Fruit fly (Drosophila melanogaster): ENCODE results near the gene GATAe.

GATAe gene

DNA sequence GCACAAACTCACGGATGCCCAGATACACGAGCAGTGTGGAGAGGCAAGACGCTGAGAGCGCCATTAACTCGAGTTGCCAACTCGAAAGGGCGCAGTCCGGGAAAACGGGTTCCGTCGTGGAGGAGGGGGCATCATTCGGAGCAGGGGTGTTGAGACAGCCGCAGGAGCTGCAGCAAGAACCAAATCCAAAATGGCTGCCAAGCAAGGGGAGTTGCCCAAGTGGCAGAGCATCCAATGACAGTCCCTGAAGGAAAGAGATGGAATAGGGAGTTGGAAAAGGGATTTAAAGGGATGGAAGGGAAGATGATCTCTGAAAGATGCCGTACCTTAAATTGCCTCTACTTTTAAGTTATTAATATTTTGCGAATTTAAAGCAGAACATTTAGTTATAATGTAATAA is 29.1 kb downstream of the GATAe start (continued):
- peak; percentile 95 for TF ChIP-seq Nf-YC (tag; optimal IDR thresholded peaks at IDR 0.05)
- TF ChIP-seq CG4424 (GFP tag; optimal IDR thresholded peaks at IDR 0.05), result no peak
- no peak for TF ChIP-seq chn (GFP tag; optimal IDR thresholded peaks at IDR 0.05)
- TF ChIP-seq CG10959 (GFP tag; IDR thresholded peaks at IDR 0.05), result no peak
- peak; percentile 97 for TF ChIP-seq Nf-YB (GFP tag; optimal IDR thresholded peaks at IDR 0.05)
- TF ChIP-seq Chrac-16 (GFP tag; optimal IDR thresholded peaks at IDR 0.05), result no peak
- no peak for TF ChIP-seq CG2889 (GFP tag; IDR thresholded peaks at IDR 0.05)
- TF ChIP-seq dm (GFP tag; optimal IDR thresholded peaks at IDR 0.05), result no peak
- no peak for TF ChIP-seq fru (optimal IDR thresholded peaks at IDR 0.05)
- no peak for TF ChIP-seq Ravus (GFP tag; IDR thresholded peaks at IDR 0.05)
- TF ChIP-seq shn (GFP tag; optimal IDR thresholded peaks at IDR 0.05), result no peak
- no peak for TF ChIP-seq CG6272 (GFP tag; IDR thresholded peaks at IDR 0.05)
- TF ChIP-seq Eip74EF (GFP tag; optimal IDR thresholded peaks at IDR 0.05), result no peak
- no peak for TF ChIP-seq abd-A (tag; optimal IDR thresholded peaks at IDR 0.05)
- TF ChIP-seq onecut (GFP tag; IDR thresholded peaks at IDR 0.05), result no peak
- TF ChIP-seq CG13624 (GFP tag; optimal IDR thresholded peaks at IDR 0.05), result no peak
- no peak for TF ChIP-seq wdn (GFP tag; IDR thresholded peaks at IDR 0.05)
- no peak for TF ChIP-seq Dfd (GFP tag; optimal IDR thresholded peaks at IDR 0.05)
- TF ChIP-seq gce (GFP tag; IDR thresholded peaks at IDR 0.05), result no peak
- TF ChIP-seq CG4707 (GFP tag; optimal IDR thresholded peaks at IDR 0.05), result no peak
- no peak for TF ChIP-seq Hr39 (optimal IDR thresholded peaks at IDR 0.05)
- TF ChIP-seq ems (GFP tag; optimal IDR thresholded peaks at IDR 0.05), result no peak
- no peak for TF ChIP-seq CG18764 (GFP tag; optimal IDR thresholded peaks at IDR 0.05)
- TF ChIP-seq CG14965 (GFP tag; optimal IDR thresholded peaks at IDR 0.05; ENCODE audit: borderline replicate concordance), result no peak
- no peak for TF ChIP-seq ssp (GFP tag; IDR thresholded peaks at IDR 0.05)
- no peak for TF ChIP-seq ken (GFP tag; IDR thresholded peaks at IDR 0.05)
- TF ChIP-seq CG12391 (tag; optimal IDR thresholded peaks at IDR 0.05), result no peak
- TF ChIP-seq CG31224 (GFP tag; IDR thresholded peaks at IDR 0.05), result no peak
- TF ChIP-seq ftz-f1 (GFP tag; optimal IDR thresholded peaks at IDR 0.05), result no peak
- TF ChIP-seq H2.0 (GFP tag; IDR thresholded peaks at IDR 0.05), result no peak
- TF ChIP-seq al (GFP tag; IDR thresholded peaks at IDR 0.05), result no peak
- TF ChIP-seq CG7786 (GFP tag; optimal IDR thresholded peaks at IDR 0.05), result no peak
- TF ChIP-seq tap (tag; optimal IDR thresholded peaks at IDR 0.05), result no peak
- no peak for TF ChIP-seq disco-r (GFP tag; optimal IDR thresholded peaks at IDR 0.05)
- TF ChIP-seq cas (GFP tag; IDR thresholded peaks at IDR 0.05), result no peak
- no peak for TF ChIP-seq Hsf (GFP tag; optimal IDR thresholded peaks at IDR 0.05)
- 0 out of 2 replicates have a peak, but pooled peaks have one; percentile 50 for TF ChIP-seq CG16779 (GFP tag; IDR thresholded peaks at IDR 0.05)
- no peak for TF ChIP-seq CG3726 (GFP tag; IDR thresholded peaks at IDR 0.05)
- TF ChIP-seq da (GFP tag; optimal IDR thresholded peaks at IDR 0.05), result no peak
- 0 out of 3 replicates have a peak, but pooled peaks have one; percentile 9 for TF ChIP-seq CG11456 (GFP tag; IDR thresholded peaks at IDR 0.05)
- TF ChIP-seq CG14860 (GFP tag; IDR thresholded peaks at IDR 0.05; ENCODE audit: partially characterized antibody), result no peak
- TF ChIP-seq fd102C (GFP tag; optimal IDR thresholded peaks at IDR 0.05), result no peak
- TF ChIP-seq H15 (GFP tag; IDR thresholded peaks at IDR 0.05), result no peak
- 0 out of 2 replicates have a peak, but pooled peaks have one; percentile 21 for TF ChIP-seq chm (GFP tag; IDR thresholded peaks at IDR 0.05)
- no peak for TF ChIP-seq zen2 (GFP tag; IDR thresholded peaks at IDR 0.05; ENCODE audit: partially characterized antibody)
- TF ChIP-seq caup (GFP tag; optimal IDR thresholded peaks at IDR 0.05; ENCODE audit: severe bottlenecking), result no peak
- TF ChIP-seq Jarid2 (GFP tag; optimal IDR thresholded peaks at IDR 0.05), result no peak
- no peak for TF ChIP-seq D19B (GFP tag; optimal IDR thresholded peaks at IDR 0.05)
- TF ChIP-seq HLH54F (GFP tag; optimal IDR thresholded peaks at IDR 0.05), result no peak
- TF ChIP-seq CG8924 (tag; optimal IDR thresholded peaks at IDR 0.05), result no peak
- no peak for TF ChIP-seq CG30431 (GFP tag; optimal IDR thresholded peaks at IDR 0.05)
- TF ChIP-seq ase (GFP tag; IDR thresholded peaks at IDR 0.05), result no peak
- TF ChIP-seq cg (GFP tag; optimal IDR thresholded peaks at IDR 0.05), result no peak

Measured in whole organism, embryonic.